Fruit fly (Drosophila melanogaster) Kc167 (cell line): ENCODE results near the gene CG6569.

Source experiments
- Myc ChIP-seq: fragments of >200 bp; optimal IDR thresholded peaks from 2 replicates; lab custom pipeline; 2017; ENCODE audit warnings: missing external identifiers
- Sin3A ChIP-seq: fragments of >200 bp; optimal IDR thresholded peaks from 2 replicates; lab custom pipeline; 2018; ENCODE audit warnings: missing external identifiers
- h ChIP-seq: fragments of >200 bp; optimal IDR thresholded peaks from 3 replicates; lab custom pipeline; 2018; ENCODE audit warnings: missing external identifiers
- ttk ChIP-seq: sonication (Bioruptor generic); optimal IDR thresholded peaks from 2 replicates; lab custom pipeline; 2017; ENCODE audit warnings: missing external identifiers

DNA sequence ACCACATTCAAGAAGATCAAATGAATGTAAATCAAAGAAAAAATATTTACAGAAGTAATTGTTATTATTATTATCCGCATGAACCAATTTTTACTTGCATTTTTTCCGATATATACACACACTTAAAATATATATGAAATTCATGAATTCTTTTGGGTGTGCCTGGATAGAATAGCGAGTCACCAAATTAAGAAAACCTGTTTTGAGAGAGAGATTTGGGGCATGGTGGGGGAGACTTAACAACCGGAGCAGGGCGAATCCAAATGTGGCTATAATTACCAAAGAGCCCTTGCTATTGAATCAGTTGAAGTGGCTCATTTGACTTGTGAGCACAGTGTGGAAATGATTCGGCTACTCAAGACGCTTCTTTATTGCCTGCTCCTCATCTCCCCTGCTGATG is 45.7 kb upstream of the CG6569 start, which contains the start of gene Qsox2:
- no peak for TF ChIP-seq h
- TF ChIP-seq Myc (lab: Kevin White, UChicago) = no peak
- TF ChIP-seq ttk (lab: Kevin White, UChicago) = no peak
- TF ChIP-seq Sin3A = no peak
